5 fruit fly cellular contexts compared by ENCODE assay signal in the genomic region with DNA sequence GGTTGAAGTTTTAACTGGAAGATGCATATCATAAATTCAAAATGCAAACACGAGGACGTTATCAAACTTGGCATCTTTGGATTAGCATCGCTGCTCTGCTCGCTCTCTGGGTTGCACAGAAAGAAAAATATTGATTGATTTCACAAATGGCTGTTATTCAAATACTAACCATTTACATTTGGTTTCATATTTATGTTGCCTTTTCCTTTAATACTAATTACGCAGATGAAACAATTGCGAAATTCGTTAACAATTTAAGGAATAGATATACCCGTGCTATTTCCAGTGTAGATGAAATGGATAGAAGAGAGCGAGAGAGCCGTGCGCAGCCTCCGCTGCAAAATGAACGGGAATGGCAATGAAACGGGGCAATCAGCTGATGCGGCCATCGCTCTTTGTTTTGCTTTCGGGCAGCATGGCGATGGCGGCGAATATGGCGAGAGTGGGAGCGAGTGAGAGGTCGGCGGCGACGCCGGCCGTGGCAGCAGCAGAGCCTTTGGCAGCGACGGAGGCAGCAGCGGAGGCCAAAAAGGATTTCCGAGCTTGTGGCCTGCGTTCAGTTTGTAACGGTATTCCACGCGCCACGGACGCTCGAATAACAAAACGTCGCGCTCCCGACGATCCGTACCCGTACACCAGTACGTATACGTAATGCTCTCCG.
TF ChIP-seq lines count a peak whose summit lies in the region.

A gene (plus strand): TSS at position 568 of the 661 bp plus-strand sequence.

- TF ChIP-seq CTCF in whole organism, embryonic (GFP tag; optimal IDR thresholded peaks at IDR 0.05; lab: Kevin White, UChicago): peak; percentile 62

TF ChIP-seq in whole organism, adult, 20 proteins besides CTCF, POLR2A, EP300 and RAD21 (continues in another document):
- no peak for TF ChIP-seq cnc (optimal IDR thresholded peaks at IDR 0.05; lab: Kevin White, UChicago)
- TF ChIP-seq tj (GFP tag; optimal IDR thresholded peaks at IDR 0.05; lab: Kevin White, UChicago): peak; percentile 50
- TF ChIP-seq ovo (GFP tag; optimal IDR thresholded peaks at IDR 0.05; lab: Kevin White, UChicago): peak; percentile 40
- TF ChIP-seq kay (GFP tag; lab: Kevin White, UChicago; ENCODE audit: borderline replicate concordance): peak; percentile 86
- TF ChIP-seq Crg-1 (GFP tag; optimal IDR thresholded peaks at IDR 0.05; lab: Kevin White, UChicago): peak; percentile 38
- peak; percentile 93 for TF ChIP-seq CG33017 (tag; optimal IDR thresholded peaks at IDR 0.05; lab: Kevin White, UChicago)
- peak; percentile 85 for TF ChIP-seq toe (GFP tag; optimal IDR thresholded peaks at IDR 0.05; lab: Kevin White, UChicago)
- peak; percentile 71 for TF ChIP-seq pad (GFP tag; optimal IDR thresholded peaks at IDR 0.05; lab: Kevin White, UChicago)
- TF ChIP-seq CG5204 (GFP tag; optimal IDR thresholded peaks at IDR 0.05; lab: Kevin White, UChicago): peak; percentile 90
- TF ChIP-seq CG7045 (GFP tag; optimal IDR thresholded peaks at IDR 0.05; lab: Kevin White, UChicago): peak; percentile 94
- peak; percentile 87 for TF ChIP-seq CG7101 (tag; optimal IDR thresholded peaks at IDR 0.05; lab: Kevin White, UChicago)
- TF ChIP-seq cic (GFP tag; optimal IDR thresholded peaks at IDR 0.05; lab: Kevin White, UChicago): peak; percentile 35
- peak; percentile 17 for TF ChIP-seq bab1 (GFP tag; optimal IDR thresholded peaks at IDR 0.05; lab: Kevin White, UChicago)
- TF ChIP-seq CG12768 (GFP tag; optimal IDR thresholded peaks at IDR 0.05; lab: Kevin White, UChicago): peak; percentile 95
- peak; percentile 92 for TF ChIP-seq CG14711 (tag; optimal IDR thresholded peaks at IDR 0.05; lab: Kevin White, UChicago)
- peak; percentile 90 for TF ChIP-seq Clk (GFP tag; optimal IDR thresholded peaks at IDR 0.05; lab: Kevin White, UChicago)

TF ChIP-seq in whole organism, embryonic, 481 proteins besides CTCF, POLR2A, EP300 and RAD21 (continues in another document):
- peak; percentile 92 for TF ChIP-seq slou (GFP tag; optimal IDR thresholded peaks at IDR 0.05; lab: Kevin White, UChicago)
- no peak for TF ChIP-seq D (optimal IDR thresholded peaks at IDR 0.05; lab: Kevin White, UChicago)
- TF ChIP-seq D (GFP tag; optimal IDR thresholded peaks at IDR 0.05; lab: Kevin White, UChicago): peak; percentile 92
- peak; percentile 94 for TF ChIP-seq CG4424 (GFP tag; optimal IDR thresholded peaks at IDR 0.05; lab: Kevin White, UChicago)
- TF ChIP-seq sd (tag; optimal IDR thresholded peaks at IDR 0.05; lab: Kevin White, UChicago): peak; percentile 80
- TF ChIP-seq Gsc (GFP tag; IDR thresholded peaks at IDR 0.05; lab: Robert Waterston, UW): peak; percentile 84
- no peak for TF ChIP-seq CG6791 (GFP tag; IDR thresholded peaks at IDR 0.05; lab: Robert Waterston, UW; ENCODE audit: partially characterized antibody)
- peak; percentile 82 for TF ChIP-seq CG10959 (GFP tag; IDR thresholded peaks at IDR 0.05; lab: Robert Waterston, UW)
- TF ChIP-seq phol (tag; optimal IDR thresholded peaks at IDR 0.05; lab: Kevin White, UChicago): peak; percentile 94
- peak; percentile 95 for TF ChIP-seq jumu (GFP tag; optimal IDR thresholded peaks at IDR 0.05; lab: Kevin White, UChicago)
- TF ChIP-seq dm (GFP tag; optimal IDR thresholded peaks at IDR 0.05; lab: Kevin White, UChicago): peak; percentile 86
- TF ChIP-seq z (GFP tag; IDR thresholded peaks at IDR 0.05; lab: Robert Waterston, UW): peak; percentile 76
- TF ChIP-seq CG10274 (GFP tag; optimal IDR thresholded peaks at IDR 0.05; lab: Kevin White, UChicago): peak; percentile 83
- peak; percentile 86 for TF ChIP-seq luna (GFP tag; optimal IDR thresholded peaks at IDR 0.05; lab: Kevin White, UChicago)
- TF ChIP-seq sqz (GFP tag; optimal IDR thresholded peaks at IDR 0.05; lab: Kevin White, UChicago): peak; percentile 82
- TF ChIP-seq chm (GFP tag; IDR thresholded peaks at IDR 0.05; lab: Robert Waterston, UW): peak; percentile 93
- TF ChIP-seq CG8924 (tag; optimal IDR thresholded peaks at IDR 0.05; lab: Kevin White, UChicago): peak; percentile 96

TF ChIP-seq in whole organism, prepupa, 60 proteins besides CTCF, POLR2A, EP300 and RAD21 (continues in another document):
- TF ChIP-seq CG6854 (GFP tag; optimal IDR thresholded peaks at IDR 0.05; lab: Kevin White, UChicago): no peak
- TF ChIP-seq Lpt (GFP tag; optimal IDR thresholded peaks at IDR 0.05; lab: Kevin White, UChicago): peak; percentile 85
- TF ChIP-seq CG15336 (GFP tag; IDR thresholded peaks at IDR 0.05; lab: Robert Waterston, UW): peak; percentile 93
- TF ChIP-seq CG11762 (GFP tag; optimal IDR thresholded peaks at IDR 0.05; lab: Kevin White, UChicago; ENCODE audit: insufficient read depth): peak; percentile 85
- TF ChIP-seq CG6276 (GFP tag; optimal IDR thresholded peaks at IDR 0.05; lab: Kevin White, UChicago): peak; percentile 88
- peak; percentile 95 for TF ChIP-seq Hr4 (GFP tag; optimal IDR thresholded peaks at IDR 0.05; lab: Kevin White, UChicago)
- peak; percentile 72 to 84 for TF ChIP-seq ss (GFP tag; optimal IDR thresholded peaks at IDR 0.05; lab: Kevin White, UChicago)
- peak; percentile 80 for TF ChIP-seq fd59A (GFP tag; optimal IDR thresholded peaks at IDR 0.05; lab: Kevin White, UChicago)
- peak; percentile 88 for TF ChIP-seq CG10631 (GFP tag; optimal IDR thresholded peaks at IDR 0.05; lab: Kevin White, UChicago)
- peak; percentile 97 for TF ChIP-seq Eip78C (GFP tag; lab: Kevin White, UChicago)
- peak; percentile 85 for TF ChIP-seq CG6808 (GFP tag; optimal IDR thresholded peaks at IDR 0.05; lab: Kevin White, UChicago)
- TF ChIP-seq CG3032 (tag; optimal IDR thresholded peaks at IDR 0.05; lab: Kevin White, UChicago): peak; percentile 91
- TF ChIP-seq CG8119 (GFP tag; IDR thresholded peaks at IDR 0.05; lab: Robert Waterston, UW): peak; percentile 92
- peak; percentile 90 for TF ChIP-seq CG1621 (tag; optimal IDR thresholded peaks at IDR 0.05; lab: Kevin White, UChicago)
- peak; percentile 79 for TF ChIP-seq CG16779 (tag; optimal IDR thresholded peaks at IDR 0.05; lab: Kevin White, UChicago)
- TF ChIP-seq Sox14 (GFP tag; optimal IDR thresholded peaks at IDR 0.05; lab: Kevin White, UChicago): peak; percentile 90
- TF ChIP-seq CG7368 (GFP tag; optimal IDR thresholded peaks at IDR 0.05; lab: Kevin White, UChicago): peak; percentile 91

TF ChIP-seq in whole organism, pupa, 21 proteins besides CTCF, POLR2A, EP300 and RAD21 (continues in another document):
- peak; percentile 83 for TF ChIP-seq Snoo (tag; optimal IDR thresholded peaks at IDR 0.05; lab: Kevin White, UChicago)
- TF ChIP-seq fd96Ca (GFP tag; IDR thresholded peaks at IDR 0.05; lab: Robert Waterston, UW): peak; percentile 93
- peak; percentile 78 for TF ChIP-seq gl (tag; optimal IDR thresholded peaks at IDR 0.05; lab: Kevin White, UChicago)
- peak; percentile 89 for TF ChIP-seq CG15710 (tag; optimal IDR thresholded peaks at IDR 0.05; lab: Kevin White, UChicago)
- TF ChIP-seq Pif1B (GFP tag; optimal IDR thresholded peaks at IDR 0.05; lab: Kevin White, UChicago): peak; percentile 79
- TF ChIP-seq CG9948 (tag; optimal IDR thresholded peaks at IDR 0.05; lab: Kevin White, UChicago): peak; percentile 87
- peak; percentile 97 for TF ChIP-seq Ets98B (GFP tag; IDR thresholded peaks at IDR 0.05; lab: Robert Waterston, UW)
- peak; percentile 98 for TF ChIP-seq CG4496 (GFP tag; IDR thresholded peaks at IDR 0.05; lab: Robert Waterston, UW)
- TF ChIP-seq CG8301 (tag; optimal IDR thresholded peaks at IDR 0.05; lab: Kevin White, UChicago): peak; percentile 92
- peak; percentile 89 for TF ChIP-seq CG34367 (tag; optimal IDR thresholded peaks at IDR 0.05; lab: Kevin White, UChicago)
- peak; percentile 89 for TF ChIP-seq CG14655 (GFP tag; optimal IDR thresholded peaks at IDR 0.05; lab: Kevin White, UChicago)
- TF ChIP-seq CG8159 (tag; optimal IDR thresholded peaks at IDR 0.05; lab: Kevin White, UChicago): peak; percentile 93
- TF ChIP-seq rn (GFP tag; IDR thresholded peaks at IDR 0.05; lab: Robert Waterston, UW): peak; percentile 86
- TF ChIP-seq Pif1A (GFP tag; optimal IDR thresholded peaks at IDR 0.05; lab: Kevin White, UChicago): peak; percentile 92
- peak; percentile 12 for TF ChIP-seq CG13204 (GFP tag; optimal IDR thresholded peaks at IDR 0.05; lab: Kevin White, UChicago)
- peak; percentile 94 for TF ChIP-seq CG12605 (GFP tag; IDR thresholded peaks at IDR 0.05; lab: Robert Waterston, UW)
- TF ChIP-seq CG17806 (tag; optimal IDR thresholded peaks at IDR 0.05; lab: Kevin White, UChicago): peak; percentile 91
- TF ChIP-seq CG32121 (GFP tag; IDR thresholded peaks at IDR 0.05; lab: Robert Waterston, UW): peak; percentile 96
- TF ChIP-seq D1 (tag; optimal IDR thresholded peaks at IDR 0.05; lab: Kevin White, UChicago): peak; percentile 64

TF ChIP-seq in whole organism, wandering third instar larva, 38 proteins besides CTCF, POLR2A, EP300 and RAD21 (continues in another document):
- peak; percentile 48 for TF ChIP-seq CrebA (GFP tag; optimal IDR thresholded peaks at IDR 0.05; lab: Kevin White, UChicago; ENCODE audit: borderline replicate concordance)
- no peak for TF ChIP-seq Dfd (GFP tag; optimal IDR thresholded peaks at IDR 0.05; lab: Kevin White, UChicago)
- peak; percentile 67 for TF ChIP-seq brk (GFP tag; optimal IDR thresholded peaks at IDR 0.05; lab: Kevin White, UChicago)
- TF ChIP-seq Hnf4 (GFP tag; optimal IDR thresholded peaks at IDR 0.05; lab: Kevin White, UChicago): peak; percentile 88
- no peak for TF ChIP-seq Abd-B (GFP tag; optimal IDR thresholded peaks at IDR 0.05; lab: Kevin White, UChicago)
- peak; percentile 30 to 93 for TF ChIP-seq foxo (GFP tag; optimal IDR thresholded peaks at IDR 0.05; lab: Kevin White, UChicago)
- TF ChIP-seq sage (GFP tag; optimal IDR thresholded peaks at IDR 0.05; lab: Kevin White, UChicago): peak; percentile 82
- TF ChIP-seq Mio (GFP tag; optimal IDR thresholded peaks at IDR 0.05; lab: Kevin White, UChicago): peak; percentile 27
- peak; percentile 81 for TF ChIP-seq tai (GFP tag; optimal IDR thresholded peaks at IDR 0.05; lab: Kevin White, UChicago)
- peak; percentile 91 for TF ChIP-seq fru (GFP tag; optimal IDR thresholded peaks at IDR 0.05; lab: Kevin White, UChicago)
- TF ChIP-seq Sp1 (GFP tag; optimal IDR thresholded peaks at IDR 0.05; lab: Kevin White, UChicago): peak; percentile 83
- TF ChIP-seq Hr78 (GFP tag; optimal IDR thresholded peaks at IDR 0.05; lab: Kevin White, UChicago): no peak
- peak; percentile 42 for TF ChIP-seq GATAd (GFP tag; optimal IDR thresholded peaks at IDR 0.05; lab: Kevin White, UChicago)
- peak; percentile 6 for TF ChIP-seq Hr83 (GFP tag; optimal IDR thresholded peaks at IDR 0.05; lab: Kevin White, UChicago; ENCODE audit: poor library complexity, severe bottlenecking)
- TF ChIP-seq ey (GFP tag; optimal IDR thresholded peaks at IDR 0.05; lab: Kevin White, UChicago): peak; percentile 91
- peak; percentile 68 for TF ChIP-seq woc (GFP tag; optimal IDR thresholded peaks at IDR 0.05; lab: Kevin White, UChicago)
- TF ChIP-seq dmrt93B (GFP tag; optimal IDR thresholded peaks at IDR 0.05; lab: Kevin White, UChicago): peak; percentile 85
- TF ChIP-seq dl (GFP tag; optimal IDR thresholded peaks at IDR 0.05; lab: Kevin White, UChicago; ENCODE audit: insufficient read depth in 1 of 2, partially characterized antibody in 2 of 2): no peak
- TF ChIP-seq Rel (GFP tag; optimal IDR thresholded peaks at IDR 0.05; lab: Kevin White, UChicago): no peak
- TF ChIP-seq Rel (tag; optimal IDR thresholded peaks at IDR 0.05; lab: Kevin White, UChicago): peak; percentile 54
